Fruit fly (Drosophila melanogaster) whole organism, embryonic: ENCODE data around the gene Kdm3.

Source experiments
- Atf-2 ChIP-seq: fragments of 200-800 bp; sonication (Bioruptor generic); optimal IDR thresholded peaks from 2 replicates; lab custom pipeline; 2016; ENCODE audit warnings: missing biosample characterization, missing genetic modification characterization
- B-H2 ChIP-seq: fragments of 200-800 bp; sonication (Bioruptor generic); optimal IDR thresholded peaks from 2 replicates; lab custom pipeline; 2018; ENCODE audit warnings: missing biosample characterization, mild to moderate bottlenecking, missing genetic modification characterization
- BEAF-32 ChIP-seq: fragments of 200-800 bp; sonication (Bioruptor generic); optimal IDR thresholded peaks from 3 replicates; lab custom pipeline; 2017; ENCODE audit warnings: missing biosample characterization, missing genetic modification characterization, mild to moderate bottlenecking, moderate library complexity, missing genetic modification reagents
- C15 ChIP-seq: fragments of 200-800 bp; sonication (Bioruptor generic); IDR thresholded peaks from 3 replicates; pipeline ENCODE4 v1.3.6; 2022; ENCODE audit warnings: missing biosample characterization, missing genetic modification characterization
- CG10321 ChIP-seq: fragments of 200-800 bp; sonication (Bioruptor generic); IDR thresholded peaks from 2 replicates; pipeline ENCODE4 v1.3.6; 2022; ENCODE audit warnings: missing biosample characterization, missing genetic modification characterization
- CG12769 ChIP-seq: fragments of 200-800 bp; sonication (Bioruptor generic); optimal IDR thresholded peaks from 2 replicates; lab custom pipeline; 2019; ENCODE audit warnings: missing biosample characterization, mild to moderate bottlenecking, missing genetic modification characterization, moderate library complexity
- CG13296 ChIP-seq: fragments of 200-800 bp; sonication (Bioruptor generic); optimal IDR thresholded peaks from 3 replicates; lab custom pipeline; 2018; ENCODE audit warnings: missing biosample characterization, mild to moderate bottlenecking, missing genetic modification characterization
- CG13424 ChIP-seq: fragments of 200-800 bp; sonication (Bioruptor generic); optimal IDR thresholded peaks from 2 replicates; lab custom pipeline; 2019; ENCODE audit warnings: missing biosample characterization, mild to moderate bottlenecking, missing genetic modification characterization, moderate library complexity
- CG1529 ChIP-seq: fragments of 200-800 bp; sonication (Bioruptor generic); optimal IDR thresholded peaks from 3 replicates; lab custom pipeline; 2018; ENCODE audit warnings: missing biosample characterization, missing genetic modification characterization
- CG16863 ChIP-seq: fragments of 200-800 bp; sonication (Bioruptor generic); optimal IDR thresholded peaks from 3 replicates; lab custom pipeline; 2016; ENCODE audit warnings: missing biosample characterization, missing genetic modification characterization
- CG18476 ChIP-seq: fragments of 200-800 bp; sonication (Bioruptor generic); optimal IDR thresholded peaks from 2 replicates; lab custom pipeline; 2016; ENCODE audit warnings: missing biosample characterization, mild to moderate bottlenecking, missing genetic modification characterization
- CG31441 ChIP-seq: fragments of 200-800 bp; sonication (Bioruptor generic); IDR thresholded peaks from 2 replicates; pipeline ENCODE4 v1.3.6; 2022; ENCODE audit warnings: missing biosample characterization, missing genetic modification characterization
- CG34224 ChIP-seq: fragments of 200-800 bp; sonication (Bioruptor generic); IDR thresholded peaks from 3 replicates; pipeline ENCODE4 v1.3.6; 2022; ENCODE audit warnings: missing biosample characterization, missing genetic modification characterization; ENCODE audit not compliant: partially characterized antibody
- CG34422 ChIP-seq: fragments of 200-800 bp; sonication (Bioruptor generic); IDR thresholded peaks from 3 replicates; pipeline ENCODE4 v1.3.6; 2022; ENCODE audit warnings: missing biosample characterization, missing genetic modification characterization
- CG3726 ChIP-seq: fragments of 200-800 bp; sonication (Bioruptor generic); IDR thresholded peaks from 3 replicates; pipeline ENCODE4, ENCODE4 v1.3.6; 2022; ENCODE audit warnings: missing biosample characterization, missing genetic modification characterization
- CG3995 ChIP-seq: fragments of 200-800 bp; sonication (Bioruptor generic); optimal IDR thresholded peaks from 3 replicates; lab custom pipeline; 2016; ENCODE audit warnings: missing biosample characterization, missing genetic modification characterization
- CG42726 ChIP-seq: fragments of 200-800 bp; sonication (Bioruptor generic); IDR thresholded peaks from 2 replicates; pipeline ENCODE4 v1.3.6; 2022; ENCODE audit warnings: missing biosample characterization, missing genetic modification characterization; ENCODE audit not compliant: partially characterized antibody
- CG43689 ChIP-seq: fragments of 200-800 bp; sonication (Bioruptor generic); IDR thresholded peaks from 2 replicates; pipeline ENCODE4 v1.3.6; 2022; ENCODE audit warnings: missing biosample characterization, missing genetic modification characterization
- CG6765 ChIP-seq: fragments of 200-800 bp; sonication (Bioruptor generic); optimal IDR thresholded peaks from 3 replicates; lab custom pipeline; 2017; ENCODE audit warnings: missing biosample characterization, mild to moderate bottlenecking, missing genetic modification characterization
- CG7745 ChIP-seq: fragments of 200-800 bp; sonication (Bioruptor generic); optimal IDR thresholded peaks from 2 replicates; lab custom pipeline; 2018; ENCODE audit warnings: missing biosample characterization, mild to moderate bottlenecking, missing genetic modification characterization, moderate library complexity
- CG8089 ChIP-seq: fragments of 200-800 bp; sonication (Bioruptor generic); optimal IDR thresholded peaks from 3 replicates; lab custom pipeline; 2016; ENCODE audit warnings: missing biosample characterization, missing genetic modification characterization
- CG9727 ChIP-seq: fragments of 200-800 bp; sonication (Bioruptor generic); optimal IDR thresholded peaks from 3 replicates; lab custom pipeline; 2017; ENCODE audit warnings: missing biosample characterization, mild to moderate bottlenecking, missing genetic modification characterization
- Drgx ChIP-seq: fragments of 200-800 bp; sonication (Bioruptor generic); IDR thresholded peaks from 2 replicates; pipeline ENCODE4 v1.3.6; 2022; ENCODE audit warnings: missing biosample characterization, missing genetic modification characterization
- ERR ChIP-seq: fragments of 200-800 bp; sonication (Bioruptor generic); optimal IDR thresholded peaks from 2 replicates; lab custom pipeline; 2016; ENCODE audit warnings: missing biosample characterization, missing genetic modification characterization
- Hand ChIP-seq: fragments of 200-800 bp; sonication (Bioruptor generic); optimal IDR thresholded peaks from 2 replicates; lab custom pipeline; 2017; ENCODE audit warnings: mild to moderate bottlenecking, missing biosample characterization, missing genetic modification reagents, missing genetic modification characterization
- Hmr ChIP-seq: fragments of 200-800 bp; sonication (Bioruptor generic); optimal IDR thresholded peaks from 3 replicates; lab custom pipeline; 2017; ENCODE audit warnings: mild to moderate bottlenecking, missing biosample characterization, missing genetic modification reagents, missing genetic modification characterization
- Ravus ChIP-seq: fragments of 200-800 bp; sonication (Bioruptor generic); IDR thresholded peaks from 2 replicates; pipeline ENCODE4 v1.3.6; 2022; ENCODE audit warnings: missing biosample characterization, missing genetic modification characterization
- Scr ChIP-seq: fragments of 200-800 bp; sonication (Bioruptor generic); IDR thresholded peaks from 2 replicates; pipeline ENCODE4 v1.3.6; 2022; ENCODE audit warnings: missing biosample characterization, missing genetic modification characterization; ENCODE audit not compliant: partially characterized antibody
- TFAM ChIP-seq: fragments of 200-800 bp; sonication (Bioruptor generic); optimal IDR thresholded peaks from 2 replicates; lab custom pipeline; 2017; ENCODE audit warnings: missing biosample characterization, missing genetic modification characterization, inconsistent platforms
- bbx ChIP-seq: fragments of 200-800 bp; sonication (Bioruptor generic); IDR thresholded peaks from 2 replicates; pipeline ENCODE4 v1.3.6; 2022; ENCODE audit warnings: missing biosample characterization, missing genetic modification characterization; ENCODE audit not compliant: partially characterized antibody
- cad ChIP-seq: fragments of >200 bp; optimal IDR thresholded peaks from 2 replicates; lab custom pipeline; 2017; ENCODE audit warnings: missing biosample characterization, missing genetic modification characterization
- ci ChIP-seq: fragments of 200-800 bp; sonication (Bioruptor generic); IDR thresholded peaks from 3 replicates; pipeline ENCODE4 v1.3.6; 2022; ENCODE audit warnings: missing biosample characterization, missing genetic modification characterization
- corto ChIP-seq: fragments of 200-800 bp; sonication (Bioruptor generic); optimal IDR thresholded peaks from 2 replicates; lab custom pipeline; 2016; ENCODE audit warnings: missing biosample characterization, mild to moderate bottlenecking, missing genetic modification characterization, moderate library complexity
- dysf ChIP-seq: fragments of 200-800 bp; sonication (Bioruptor generic); IDR thresholded peaks from 3 replicates; pipeline ENCODE4 v1.3.6; 2022; ENCODE audit warnings: missing biosample characterization, missing genetic modification characterization
- fd96Cb ChIP-seq: fragments of 200-800 bp; sonication (Bioruptor generic); optimal IDR thresholded peaks from 2 replicates; lab custom pipeline; 2018; ENCODE audit warnings: missing biosample characterization, mild to moderate bottlenecking, missing genetic modification characterization, moderate library complexity
- fu2 ChIP-seq: fragments of 200-800 bp; sonication (Bioruptor generic); optimal IDR thresholded peaks from 2 replicates; lab custom pipeline; 2016; ENCODE audit warnings: missing biosample characterization, missing genetic modification characterization
- gcm2 ChIP-seq: fragments of 200-800 bp; sonication (Bioruptor generic); optimal IDR thresholded peaks from 2 replicates; lab custom pipeline; 2016; ENCODE audit warnings: missing biosample characterization, missing genetic modification characterization
- kay ChIP-seq: fragments of 200-800 bp; sonication (Bioruptor generic); optimal IDR thresholded peaks from 2 replicates; lab custom pipeline; 2016; ENCODE audit warnings: missing biosample characterization, missing genetic modification characterization
- maf-S ChIP-seq: fragments of 200-800 bp; sonication (Bioruptor generic); optimal IDR thresholded peaks from 2 replicates; lab custom pipeline; 2016; ENCODE audit warnings: missing biosample characterization, missing genetic modification characterization
- mld ChIP-seq: fragments of 200-800 bp; sonication (Bioruptor generic); IDR thresholded peaks from 3 replicates; pipeline ENCODE4 v1.3.6; 2022; ENCODE audit warnings: missing biosample characterization, missing genetic modification characterization; ENCODE audit not compliant: partially characterized antibody
- org-1 ChIP-seq: fragments of 200-800 bp; sonication (Bioruptor generic); optimal IDR thresholded peaks from 2 replicates; lab custom pipeline; 2017; ENCODE audit warnings: missing biosample characterization, missing genetic modification characterization
- peb ChIP-seq: fragments of 200-800 bp; sonication (Bioruptor generic); IDR thresholded peaks from 2 replicates; pipeline ENCODE4 v1.3.6; 2022; ENCODE audit warnings: missing biosample characterization, missing genetic modification characterization
- phol ChIP-seq: fragments of 200-800 bp; sonication (Bioruptor generic); optimal IDR thresholded peaks from 3 replicates; lab custom pipeline; 2018; ENCODE audit warnings: missing biosample characterization, mild to moderate bottlenecking, missing genetic modification characterization, moderate library complexity
- prd ChIP-seq, 3 experiments: fragments of >200 bp in 2 of 3; fragments of 200-800 bp in 1 of 3; sonication (Bioruptor generic) in 1 of 3; optimal IDR thresholded peaks in 2 of 3; IDR thresholded peaks in 1 of 3; 2 replicates in 2 of 3; 3 replicates in 1 of 3; pipeline versions ENCODE4 v1.3.6 to Lab custom; 2017 to 2022; ENCODE audit warnings: missing biosample characterization in 1 of 3, missing genetic modification characterization in 1 of 3
- ranshi ChIP-seq: fragments of 200-800 bp; sonication (Bioruptor generic); IDR thresholded peaks from 2 replicates; pipeline ENCODE4 v1.3.6; 2022; ENCODE audit warnings: missing biosample characterization, missing genetic modification characterization
- row ChIP-seq: fragments of 200-800 bp; sonication (Bioruptor generic); IDR thresholded peaks from 3 replicates; pipeline ENCODE4 v1.3.6; 2022; ENCODE audit warnings: missing biosample characterization, missing genetic modification characterization
- tup ChIP-seq: fragments of 200-800 bp; sonication (Bioruptor generic); optimal IDR thresholded peaks from 2 replicates; lab custom pipeline; 2016; ENCODE audit warnings: missing biosample characterization, mild to moderate bottlenecking, missing genetic modification characterization, moderate library complexity
- z ChIP-seq: fragments of 200-800 bp; sonication (Bioruptor generic); IDR thresholded peaks from 3 replicates; pipeline ENCODE4 v1.3.6; 2022; ENCODE audit warnings: missing biosample characterization, missing genetic modification characterization
- zen2 ChIP-seq: fragments of 200-800 bp; sonication (Bioruptor generic); IDR thresholded peaks from 3 replicates; pipeline ENCODE4 v1.3.6; 2022; ENCODE audit warnings: missing biosample characterization, missing genetic modification characterization; ENCODE audit not compliant: partially characterized antibody

Kdm3 gene

dm6 chr3R:9559413-9560014 is 43.7 kb downstream of the Kdm3 start, which contains the start of the genes AP-1mu and MBD-like (continued):
- TF ChIP-seq CG34224 (GFP tag; lab: Robert Waterston, UW) (peak; percentile 34; the same call in 1 of the 3 replicates), CG34422 (peak; percentile 59; the same call in 1 of the 3 replicates), Drgx (no peak), prd (optimal IDR thresholded peaks at IDR 0.05; lab: Kevin White, UChicago) (no peak), prd (GFP tag; IDR thresholded peaks at IDR 0.05; lab: Robert Waterston, UW) (peak; percentile 77), z (no peak), CG1529 (GFP tag; lab: Kevin White, UChicago) (peak; percentile 11), CG13296 (GFP tag; lab: Kevin White, UChicago) (peak; percentile 31), kay (GFP tag; lab: Kevin White, UChicago) (peak; percentile 55), CG16863 (GFP tag; lab: Kevin White, UChicago) (peak; percentile 45), corto (no peak), row (GFP tag; lab: Robert Waterston, UW) (peak; percentile 85), bbx (no peak; the same call in 1 of the 2 replicates), B-H2 (peak; percentile 71), CG13424 (tag; lab: Kevin White, UChicago) (peak; percentile 69), ci (0 out of 3 replicates have a peak, but pooled peaks have one; percentile 41), mld (GFP tag; lab: Robert Waterston, UW) (0 out of 3 replicates have a peak, but pooled peaks have one; percentile 17), CG3726 (GFP tag; lab: Robert Waterston, UW) (no peak), ranshi (peak; percentile 58; the same call in 1 of the 2 replicates), fd96Cb (tag; lab: Kevin White, UChicago) (peak; percentile 26), C15 (GFP tag; lab: Robert Waterston, UW) (no peak), dysf (GFP tag; lab: Robert Waterston, UW) (peak; percentile 63; the same call in 1 of the 3 replicates), TFAM (GFP tag; lab: Kevin White, UChicago) (no peak), cad (GFP tag; lab: Kevin White, UChicago) (no peak), org-1 (no peak), fu2 (peak; percentile 50), CG10321 (GFP tag; lab: Robert Waterston, UW) (no peak), Hand (no peak), CG3995 (GFP tag; lab: Kevin White, UChicago) (peak; percentile 51), phol (peak; percentile 75), CG42726 (GFP tag; lab: Robert Waterston, UW) (0 out of 2 replicates have a peak, but pooled peaks have one; percentile 3), Scr (peak; percentile 56), ERR (GFP tag; lab: Kevin White, UChicago) (no peak), Ravus (no peak), CG7745 (tag; lab: Kevin White, UChicago) (no peak), CG31441 (GFP tag; lab: Robert Waterston, UW) (peak; percentile 69), CG18476 (GFP tag; lab: Kevin White, UChicago) (peak; percentile 62), CG9727 (GFP tag; lab: Kevin White, UChicago) (peak; percentile 72), peb (GFP tag; lab: Robert Waterston, UW) (0 out of 2 replicates have a peak, but pooled peaks have one; percentile 41), gcm2 (GFP tag; lab: Kevin White, UChicago) (no peak), CG12769 (tag; lab: Kevin White, UChicago) (no peak), Hmr (peak; percentile 64), zen2 (GFP tag; lab: Robert Waterston, UW) (no peak), tup (peak; percentile 58), CG8089 (GFP tag; lab: Kevin White, UChicago) (peak; percentile 32), Atf-2 (GFP tag; lab: Kevin White, UChicago) (peak; percentile 28), maf-S (peak; percentile 63), CG6765 (GFP tag; lab: Kevin White, UChicago) (peak; percentile 33), BEAF-32 (GFP tag; lab: Kevin White, UChicago) (peak; percentile 64), CG43689 (GFP tag; lab: Robert Waterston, UW) (no peak)
